Fruit fly (Drosophila melanogaster): ENCODE data around the gene eIF3g1.
A peak's percentile ranks its signal among the peaks of the same experiment; 100 is the strongest.

eIF3g1 gene

dm6 chrX:2589446-2590038, 20.6 kb downstream of the eIF3g1 start (continued):
- TF ChIP-seq jing (GFP tag; optimal IDR thresholded peaks at IDR 0.05) (peak; percentile 76), aop (GFP tag; IDR thresholded peaks at IDR 0.05) (no peak; the same call in 1 of the 2 replicates), psq (GFP tag; optimal IDR thresholded peaks at IDR 0.05) (peak; percentile 65), gsb (GFP tag; IDR thresholded peaks at IDR 0.05) (peak; percentile 92), CG8290 (GFP tag; optimal IDR thresholded peaks at IDR 0.05) (peak; percentile 29), CG8290 (tag; optimal IDR thresholded peaks at IDR 0.05) (peak in 1 of 2 experiments; percentile 99), CkIIα-i1 (GFP tag; IDR thresholded peaks at IDR 0.05) (peak; percentile 49; the same call in 1 of the 2 replicates), Myb (GFP tag; optimal IDR thresholded peaks at IDR 0.05) (peak; percentile 89), MTF-1 (GFP tag; optimal IDR thresholded peaks at IDR 0.05; ENCODE audit: borderline replicate concordance) (peak; percentile 76), Dll (GFP tag; IDR thresholded peaks at IDR 0.05; ENCODE audit: partially characterized antibody) (no peak), CG18262 (tag; optimal IDR thresholded peaks at IDR 0.05) (peak; percentile 76), D19A (tag; optimal IDR thresholded peaks at IDR 0.05) (peak; percentile 67), CG13775 (GFP tag; optimal IDR thresholded peaks at IDR 0.05) (peak; percentile 88), Bgb (GFP tag; IDR thresholded peaks at IDR 0.05; ENCODE audit: partially characterized antibody) (no peak), mld (GFP tag; IDR thresholded peaks at IDR 0.05; ENCODE audit: partially characterized antibody) (no peak), CG9727 (GFP tag; optimal IDR thresholded peaks at IDR 0.05) (peak; percentile 89), CG11723 (GFP tag; optimal IDR thresholded peaks at IDR 0.05) (peak; percentile 77), ci (GFP tag; IDR thresholded peaks at IDR 0.05) (peak; percentile 96), Camta (GFP tag; optimal IDR thresholded peaks at IDR 0.05) (peak; percentile 75), Sry-β (GFP tag; optimal IDR thresholded peaks at IDR 0.05) (no peak), Antp (GFP tag; optimal IDR thresholded peaks at IDR 0.05) (peak; percentile 97), Abd-B (GFP tag; optimal IDR thresholded peaks at IDR 0.05) (peak; percentile 88), Stat92E (GFP tag; optimal IDR thresholded peaks at IDR 0.05) (no peak), CTCF (GFP tag; optimal IDR thresholded peaks at IDR 0.05) (no peak), gce (GFP tag; IDR thresholded peaks at IDR 0.05) (peak; percentile 83), CG8388 (GFP tag; optimal IDR thresholded peaks at IDR 0.05) (peak; percentile 59), hth (optimal IDR thresholded peaks at IDR 0.05) (no peak), Ravus (GFP tag; IDR thresholded peaks at IDR 0.05) (peak; percentile 70), CG13296 (GFP tag; optimal IDR thresholded peaks at IDR 0.05) (peak; percentile 83), org-1 (GFP tag; optimal IDR thresholded peaks at IDR 0.05) (peak; percentile 94), CG9797 (GFP tag; optimal IDR thresholded peaks at IDR 0.05) (peak; percentile 0), CG3163 (GFP tag; optimal IDR thresholded peaks at IDR 0.05) (peak; percentile 79), CG8924 (tag; optimal IDR thresholded peaks at IDR 0.05) (peak; percentile 88), Atf6 (GFP tag; IDR thresholded peaks at IDR 0.05) (peak; percentile 95), CG15514 (GFP tag; optimal IDR thresholded peaks at IDR 0.05) (peak; percentile 88), az2 (GFP tag; optimal IDR thresholded peaks at IDR 0.05) (peak; percentile 86), CG14965 (GFP tag; optimal IDR thresholded peaks at IDR 0.05; ENCODE audit: borderline replicate concordance) (peak; percentile 65), CG6654 (GFP tag; optimal IDR thresholded peaks at IDR 0.05) (peak; percentile 72), Dad (GFP tag; optimal IDR thresholded peaks at IDR 0.05) (peak; percentile 93), dati (GFP tag; IDR thresholded peaks at IDR 0.05) (peak; percentile 59), peb (GFP tag; IDR thresholded peaks at IDR 0.05) (peak; percentile 82), usp (GFP tag; optimal IDR thresholded peaks at IDR 0.05) (no peak), stc (GFP tag; IDR thresholded peaks at IDR 0.05) (peak; percentile 92), CG16863 (GFP tag; optimal IDR thresholded peaks at IDR 0.05) (peak; percentile 92), BtbVII (GFP tag; optimal IDR thresholded peaks at IDR 0.05) (peak; percentile 88), CG14050 (GFP tag; IDR thresholded peaks at IDR 0.05) (peak; percentile 86), Taf1 (GFP tag; IDR thresholded peaks at IDR 0.05) (peak; percentile 93), CG13424 (tag; optimal IDR thresholded peaks at IDR 0.05) (peak; percentile 78), CG9215 (GFP tag; IDR thresholded peaks at IDR 0.05) (peak; percentile 94), zen2 (GFP tag; IDR thresholded peaks at IDR 0.05; ENCODE audit: partially characterized antibody) (no peak), zfh1 (GFP tag; IDR thresholded peaks at IDR 0.05) (peak; percentile 96)
